Fruit fly (Drosophila melanogaster) whole organism, pupa: ENCODE results near the gene kat80.
A peak's percentile ranks its signal among the peaks of the same experiment; 100 is the strongest.

Experiments used
- CG34367 ChIP-seq: fragments of 200-800 bp; sonication (Bioruptor generic); optimal IDR thresholded peaks from 2 replicates; lab custom pipeline; 2018; ENCODE audit warnings: missing biosample characterization, mild to moderate bottlenecking, missing genetic modification characterization
- EcR ChIP-seq: fragments of 200-800 bp; sonication (Bioruptor generic); optimal IDR thresholded peaks from 3 replicates; lab custom pipeline; 2019; ENCODE audit warnings: missing biosample characterization, missing genetic modification characterization, mild to moderate bottlenecking, moderate library complexity, missing genetic modification reagents
- Snoo ChIP-seq: fragments of 200-800 bp; sonication (Bioruptor generic); optimal IDR thresholded peaks from 3 replicates; lab custom pipeline; 2017; ENCODE audit warnings: missing biosample characterization, mild to moderate bottlenecking, missing genetic modification characterization, inconsistent platforms

dm6 chrX:16318858-16319557 is 43.0 kb upstream of the kat80 start:
- TF ChIP-seq Snoo (tag; lab: Kevin White, UChicago): peak; percentile 39
- TF ChIP-seq CG34367 (tag; lab: Kevin White, UChicago): peak; percentile 71
- TF ChIP-seq EcR: peak; percentile 94
